Worm (Caenorhabditis elegans): ENCODE data around the gene nhr-227.

DNA sequence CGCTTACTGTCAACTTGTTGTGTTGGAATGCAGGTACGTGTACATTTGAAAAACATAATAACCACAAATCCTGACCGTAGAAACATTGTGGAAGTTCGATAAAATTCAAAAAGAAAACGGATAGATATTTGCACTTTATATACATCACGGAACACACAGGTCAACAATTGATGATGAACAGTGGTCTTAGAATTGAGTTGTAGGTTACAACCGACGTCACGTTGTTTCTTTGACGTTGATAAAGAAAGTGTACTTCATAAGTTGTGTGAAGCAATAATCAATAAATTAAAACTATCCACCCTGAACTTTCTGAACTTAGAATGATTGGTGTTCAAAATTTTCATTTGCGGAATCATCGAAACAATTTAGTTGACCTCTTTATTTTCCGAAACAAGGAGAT lies 13.5 kb upstream of the nhr-227 start, which contains the start of gene Y5H2A.1:
- TF ChIP-seq jun-1 (tag; optimal IDR thresholded peaks at IDR 0.05) (no peak), unc-62 (GFP tag; optimal IDR thresholded peaks at IDR 0.05) (no peak), ZK546.5 (tag; optimal IDR thresholded peaks at IDR 0.05) (no peak), ceh-16 (tag; optimal IDR thresholded peaks at IDR 0.05) (no peak)

Data from whole organism, L3 larva.